Fruit fly (Drosophila melanogaster): ENCODE data around the gene CG8852.

- TF ChIP-seq CTCF (optimal IDR thresholded peaks at IDR 0.05) = no peak
- TF ChIP-seq CG8478 (optimal IDR thresholded peaks at IDR 0.05) = no peak
Measured at dm6 chr2L:3576520-3576919, 51.6 kb downstream of the CG8852 start.
